In the genomic region with DNA sequence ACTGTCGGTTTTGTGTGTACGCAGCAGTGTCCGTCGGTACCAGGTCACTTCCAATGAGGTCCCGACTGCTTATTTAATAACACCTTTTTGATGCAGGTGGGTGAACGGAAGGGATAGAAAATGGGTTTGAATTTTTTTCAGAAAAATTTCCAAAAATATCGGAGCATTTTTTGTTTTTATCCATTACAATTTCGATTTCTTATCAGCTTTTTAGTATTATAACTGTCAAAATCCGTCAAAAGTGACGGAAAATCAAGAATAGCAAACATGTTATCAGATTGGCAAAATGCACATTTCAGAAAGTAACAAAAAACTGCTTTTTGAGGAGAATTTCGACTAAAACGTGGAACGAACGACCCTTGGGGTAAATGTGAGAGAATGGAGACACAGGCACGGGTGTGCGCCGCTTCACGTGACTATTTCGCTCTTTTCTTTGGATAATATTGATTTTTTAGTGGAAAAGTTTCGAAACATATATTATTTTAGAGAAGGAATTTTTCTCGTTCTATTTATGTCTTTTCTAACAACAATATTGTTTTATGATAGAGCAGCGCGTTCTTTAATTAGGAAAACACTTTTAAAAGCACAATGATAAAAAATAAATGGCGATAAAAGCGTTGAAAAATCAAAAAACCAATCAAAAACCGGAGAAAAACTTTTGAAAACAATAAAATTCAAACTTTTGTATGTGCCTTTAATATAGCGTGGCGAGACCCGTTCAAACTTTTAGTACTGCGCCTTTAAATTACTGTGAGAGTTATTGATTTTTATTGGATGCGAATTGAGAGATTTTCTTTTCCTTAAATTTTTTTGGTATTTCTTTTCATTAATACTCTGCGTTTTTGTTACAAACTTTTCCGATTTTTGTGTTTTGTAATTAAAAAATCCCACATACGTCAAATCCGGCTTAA, we compare ENCODE assay signal across 4 worm cellular contexts.
TF ChIP-seq lines count a peak whose summit lies in the region.

A gene (plus strand): TSS at position 51 of the 911 bp plus-strand sequence.

TF ChIP-seq in whole organism, L1 larva, 84 proteins besides CTCF, POLR2A, EP300 and RAD21 (continued from another document and continues in another):
- TF ChIP-seq blmp-1 (tag; optimal IDR thresholded peaks at IDR 0.05; lab: Kevin White, UChicago) (peak; percentile 20), ceh-8 (GFP tag; optimal IDR thresholded peaks at IDR 0.05; lab: Kevin White, UChicago) (no peak), sptf-1 (tag; optimal IDR thresholded peaks at IDR 0.05; lab: Kevin White, UChicago) (no peak), nhr-90 (tag; optimal IDR thresholded peaks at IDR 0.05; lab: Kevin White, UChicago; ENCODE audit: poor library complexity) (no peak), irx-1 (tag; optimal IDR thresholded peaks at IDR 0.05; lab: Kevin White, UChicago) (no peak), nhr-71 (tag; optimal IDR thresholded peaks at IDR 0.05; lab: Kevin White, UChicago) (peak; percentile 40), jun-1 (tag; optimal IDR thresholded peaks at IDR 0.05; lab: Kevin White, UChicago) (no peak), C04F5.9 (tag; optimal IDR thresholded peaks at IDR 0.05; lab: Kevin White, UChicago) (no peak), elt-2 (tag; optimal IDR thresholded peaks at IDR 0.05; lab: Kevin White, UChicago) (no peak), mdl-1 (tag; optimal IDR thresholded peaks at IDR 0.05; lab: Kevin White, UChicago) (peak in 1 of 2 experiments; percentile 37), efl-1 (optimal IDR thresholded peaks at IDR 0.05; lab: Kevin White, UChicago) (peak in 1 of 2 experiments; percentile 21), efl-1 (GFP tag; optimal IDR thresholded peaks at IDR 0.05 in 1 of 2; lab: Kevin White, UChicago) (peak; percentile 7 to 70), nhr-47 (tag; optimal IDR thresholded peaks at IDR 0.05; lab: Kevin White, UChicago) (peak; percentile 17), nhr-11 (tag; optimal IDR thresholded peaks at IDR 0.05; lab: Kevin White, UChicago) (no peak), lin-39 (tag; optimal IDR thresholded peaks at IDR 0.05; lab: Kevin White, UChicago) (no peak), xbp-1 (tag; optimal IDR thresholded peaks at IDR 0.05; lab: Kevin White, UChicago) (peak; percentile 24), sox-4 (tag; optimal IDR thresholded peaks at IDR 0.05; lab: Kevin White, UChicago) (no peak), rnt-1 (tag; optimal IDR thresholded peaks at IDR 0.05; lab: Kevin White, UChicago) (peak; percentile 5), tbx-2 (tag; optimal IDR thresholded peaks at IDR 0.05; lab: Kevin White, UChicago) (no peak), egl-13 (tag; optimal IDR thresholded peaks at IDR 0.05; lab: Kevin White, UChicago) (no peak), skn-1 (tag; optimal IDR thresholded peaks at IDR 0.05; lab: Kevin White, UChicago) (peak; percentile 33), unc-130 (tag; optimal IDR thresholded peaks at IDR 0.05; lab: Kevin White, UChicago) (no peak), aha-1 (tag; optimal IDR thresholded peaks at IDR 0.05; lab: Kevin White, UChicago) (no peak), lin-14 (GFP tag; optimal IDR thresholded peaks at IDR 0.05; lab: Kevin White, UChicago) (peak; percentile 62), mep-1 (tag; optimal IDR thresholded peaks at IDR 0.05; lab: Kevin White, UChicago) (peak; percentile 7), nhr-20 (tag; optimal IDR thresholded peaks at IDR 0.05; lab: Kevin White, UChicago) (peak; percentile 39), fkh-10 (GFP tag; optimal IDR thresholded peaks at IDR 0.05; lab: Kevin White, UChicago) (no peak), ceh-90 (tag; optimal IDR thresholded peaks at IDR 0.05; lab: Kevin White, UChicago) (no peak), ztf-11 (tag; optimal IDR thresholded peaks at IDR 0.05; lab: Kevin White, UChicago) (no peak), lin-13 (GFP tag; optimal IDR thresholded peaks at IDR 0.05; lab: Kevin White, UChicago) (no peak), mef-2 (tag; optimal IDR thresholded peaks at IDR 0.05; lab: Kevin White, UChicago) (no peak)

TF ChIP-seq in whole organism, L2 larva, 48 proteins besides CTCF, POLR2A, EP300 and RAD21 (continued from another document):
- TF ChIP-seq ama-1 (optimal IDR thresholded peaks at IDR 0.05; lab: Kevin White, UChicago) = no peak
- no peak for TF ChIP-seq nhr-6 (tag; optimal IDR thresholded peaks at IDR 0.05; lab: Kevin White, UChicago)
- no peak for TF ChIP-seq alr-1 (tag; optimal IDR thresholded peaks at IDR 0.05; lab: Kevin White, UChicago)
- TF ChIP-seq mbf-1 (tag; optimal IDR thresholded peaks at IDR 0.05; lab: Kevin White, UChicago) = no peak
- TF ChIP-seq ceh-82 (tag; optimal IDR thresholded peaks at IDR 0.05; lab: Kevin White, UChicago) = no peak
- no peak for TF ChIP-seq F13H6.1 (tag; optimal IDR thresholded peaks at IDR 0.05; lab: Kevin White, UChicago)
- no peak for TF ChIP-seq unc-62 (GFP tag; optimal IDR thresholded peaks at IDR 0.05; lab: Kevin White, UChicago)
- peak; percentile 32 for TF ChIP-seq sma-9 (GFP tag; optimal IDR thresholded peaks at IDR 0.05; lab: Kevin White, UChicago)
- no peak for TF ChIP-seq sma-9 (tag; optimal IDR thresholded peaks at IDR 0.05; lab: Kevin White, UChicago)
- TF ChIP-seq ZK546.5 (tag; optimal IDR thresholded peaks at IDR 0.05; lab: Kevin White, UChicago) = no peak
- no peak for TF ChIP-seq aly-2 (tag; optimal IDR thresholded peaks at IDR 0.05; lab: Kevin White, UChicago)
- peak; percentile 82 for TF ChIP-seq C34F6.9 (tag; optimal IDR thresholded peaks at IDR 0.05; lab: Kevin White, UChicago)
- peak; percentile 27 for TF ChIP-seq nhr-129 (tag; optimal IDR thresholded peaks at IDR 0.05; lab: Kevin White, UChicago)

TF ChIP-seq in whole organism, L4 larva, 104 proteins besides CTCF, POLR2A, EP300 and RAD21 (continued from another document):
- peak in 1 of 2 experiments; percentile 39 for TF ChIP-seq lsy-2 (tag; optimal IDR thresholded peaks at IDR 0.05; lab: Kevin White, UChicago)
- no peak for TF ChIP-seq fkh-10 (GFP tag; optimal IDR thresholded peaks at IDR 0.05; lab: Kevin White, UChicago)
- peak; percentile 48 for TF ChIP-seq dve-1 (tag; optimal IDR thresholded peaks at IDR 0.05; lab: Kevin White, UChicago; ENCODE audit: insufficient read depth)
- no peak for TF ChIP-seq nhr-42 (GFP tag; IDR thresholded peaks at IDR 0.05; lab: Robert Waterston, UW)
- TF ChIP-seq mxl-2 (GFP tag; conservative IDR thresholded peaks at IDR 0.05; lab: Robert Waterston, UW) = no peak
- TF ChIP-seq hmg-1.1 (GFP tag; IDR thresholded peaks at IDR 0.05; lab: Robert Waterston, UW) = peak; percentile 36; the same call in 1 of the 2 replicates
- peak; percentile 3 for TF ChIP-seq F49E8.2 (tag; optimal IDR thresholded peaks at IDR 0.05; lab: Kevin White, UChicago; ENCODE audit: borderline replicate concordance)
- no peak for TF ChIP-seq duxl-1 (tag; optimal IDR thresholded peaks at IDR 0.05; lab: Kevin White, UChicago; ENCODE audit: poor library complexity)
- peak; percentile 1 for TF ChIP-seq ceh-28 (tag; optimal IDR thresholded peaks at IDR 0.05; lab: Kevin White, UChicago)
- TF ChIP-seq unc-62 (GFP tag; optimal IDR thresholded peaks at IDR 0.05 in 1 of 2; lab: Kevin White, UChicago) = peak in 1 of 2 experiments; percentile 84
- TF ChIP-seq unc-62 (tag; optimal IDR thresholded peaks at IDR 0.05; lab: Kevin White, UChicago) = no peak
- no peak for TF ChIP-seq T26A8.4 (GFP tag; IDR thresholded peaks at IDR 0.05; lab: Robert Waterston, UW)
- TF ChIP-seq daf-16 (GFP tag; optimal IDR thresholded peaks at IDR 0.05; lab: Kevin White, UChicago) = no peak
- TF ChIP-seq daf-16 (tag; optimal IDR thresholded peaks at IDR 0.05; lab: Kevin White, UChicago) = peak; percentile 33
- no peak for TF ChIP-seq unc-39 (tag; optimal IDR thresholded peaks at IDR 0.05; lab: Kevin White, UChicago)
- TF ChIP-seq lin-13 (GFP tag; optimal IDR thresholded peaks at IDR 0.05; lab: Kevin White, UChicago) = no peak
- peak; percentile 92 for TF ChIP-seq hlh-30 (tag; optimal IDR thresholded peaks at IDR 0.05; lab: Kevin White, UChicago; ENCODE audit: insufficient read depth)
- TF ChIP-seq Y105C5A.15 (GFP tag; IDR thresholded peaks at IDR 0.05; lab: Robert Waterston, UW) = no peak
- TF ChIP-seq lin-38 (GFP tag; IDR thresholded peaks at IDR 0.05; lab: Robert Waterston, UW) = no peak
- TF ChIP-seq nhr-28 (tag; optimal IDR thresholded peaks at IDR 0.05; lab: Kevin White, UChicago) = peak; percentile 2

TF ChIP-seq in whole organism, young adult, 124 proteins besides CTCF, POLR2A, EP300 and RAD21 (continued from another document):
- no peak for TF ChIP-seq rec-8 (tag; optimal IDR thresholded peaks at IDR 0.05; lab: Kevin White, UChicago)
- peak; percentile 11 for TF ChIP-seq F49E8.2 (tag; optimal IDR thresholded peaks at IDR 0.05; lab: Kevin White, UChicago; ENCODE audit: insufficient read depth)
- no peak for TF ChIP-seq hlh-26 (GFP tag; conservative IDR thresholded peaks at IDR 0.05; lab: Robert Waterston, UW)
- TF ChIP-seq egl-18 (GFP tag; IDR thresholded peaks at IDR 0.05; lab: Robert Waterston, UW) = no peak
- no peak for TF ChIP-seq C06A6.2 (GFP tag; conservative IDR thresholded peaks at IDR 0.05; lab: Robert Waterston, UW)
- no peak for TF ChIP-seq let-526 (GFP tag; IDR thresholded peaks at IDR 0.05; lab: Robert Waterston, UW)
- peak; percentile 94 for TF ChIP-seq xnd-1 (tag; optimal IDR thresholded peaks at IDR 0.05; lab: Kevin White, UChicago)
- no peak for TF ChIP-seq ceh-58 (GFP tag; IDR thresholded peaks at IDR 0.05; lab: Robert Waterston, UW)
- TF ChIP-seq zfh-2 (GFP tag; conservative IDR thresholded peaks at IDR 0.05; lab: Robert Waterston, UW) = no peak
- no peak for TF ChIP-seq Y79H2A.3 (GFP tag; conservative IDR thresholded peaks at IDR 0.05; lab: Robert Waterston, UW)
- no peak for TF ChIP-seq ztf-6 (GFP tag; IDR thresholded peaks at IDR 0.05; lab: Robert Waterston, UW)
- TF ChIP-seq ZK185.1 (tag; optimal IDR thresholded peaks at IDR 0.05; lab: Kevin White, UChicago; ENCODE audit: poor library complexity, severe bottlenecking) = no peak
- TF ChIP-seq lin-54 (GFP tag; optimal IDR thresholded peaks at IDR 0.05; lab: Kevin White, UChicago) = peak; percentile 80
- TF ChIP-seq nhr-27 (tag; optimal IDR thresholded peaks at IDR 0.05; lab: Kevin White, UChicago) = no peak
- TF ChIP-seq snpc-1.3 (tag; optimal IDR thresholded peaks at IDR 0.05; lab: Kevin White, UChicago; ENCODE audit: insufficient read depth) = peak; percentile 70
- TF ChIP-seq F33H1.4 (GFP tag; IDR thresholded peaks at IDR 0.05; lab: Robert Waterston, UW) = peak; percentile 94
- TF ChIP-seq snpc-1.1 (tag; optimal IDR thresholded peaks at IDR 0.05; lab: Kevin White, UChicago; ENCODE audit: insufficient read depth) = no peak
- no peak for TF ChIP-seq mxl-1 (tag; optimal IDR thresholded peaks at IDR 0.05; lab: Kevin White, UChicago)
- TF ChIP-seq nhr-80 (tag; optimal IDR thresholded peaks at IDR 0.05; lab: Kevin White, UChicago) = peak; percentile 65
- no peak for TF ChIP-seq Y53G8AR.9 (GFP tag; conservative IDR thresholded peaks at IDR 0.05; lab: Robert Waterston, UW)
- TF ChIP-seq F57A8.1 (GFP tag; optimal IDR thresholded peaks at IDR 0.05; lab: Kevin White, UChicago) = no peak
- TF ChIP-seq K11D2.4 (GFP tag; IDR thresholded peaks at IDR 0.05; lab: Robert Waterston, UW) = no peak
- no peak for TF ChIP-seq cebp-1 (GFP tag; IDR thresholded peaks at IDR 0.05; lab: Robert Waterston, UW)
- TF ChIP-seq cebp-1 (tag; optimal IDR thresholded peaks at IDR 0.05; lab: Kevin White, UChicago) = peak; percentile 77
- peak; percentile 37 to 43 for TF ChIP-seq let-607 (tag; optimal IDR thresholded peaks at IDR 0.05; lab: Kevin White, UChicago)
TF ChIP-seq in whole organism, young adult: peak in this region for 18.
